Fruit fly (Drosophila melanogaster): Measurements from ENCODE around the gene abs.

Gene abs

DNA sequence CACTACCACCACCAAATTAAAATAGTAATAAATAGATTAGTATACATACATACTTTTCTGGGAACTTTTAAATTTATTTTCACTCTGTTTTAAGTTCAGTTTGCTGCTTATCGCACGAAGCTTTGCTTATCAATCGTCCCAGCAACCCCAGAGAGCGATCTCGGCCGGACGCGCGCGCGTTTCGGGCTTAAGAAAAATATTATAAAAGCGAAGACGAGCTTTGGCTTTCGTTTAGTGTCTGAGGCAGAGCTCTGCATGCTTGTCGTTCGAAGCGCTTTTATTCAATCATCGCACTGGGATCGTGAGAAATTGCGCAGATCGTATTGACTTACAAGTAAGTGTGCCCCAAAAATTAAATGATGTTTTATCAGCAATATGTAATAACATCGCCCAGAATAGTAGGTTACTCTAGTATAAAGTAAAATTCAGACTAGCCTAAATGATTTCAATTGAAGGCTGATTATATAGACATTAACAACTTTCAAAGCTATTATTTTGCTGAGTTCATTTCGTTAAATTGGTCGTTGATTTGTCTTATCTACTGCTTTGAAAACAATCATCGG lies 2.2 kb downstream of the abs start, which contains the start of gene Gel:
Gene Gel, plus strand, starts transcription at position 227 of the 563 bp plus-strand sequence.
- TF ChIP-seq topi (GFP tag; optimal IDR thresholded peaks at IDR 0.05), result no peak
- TF ChIP-seq svp (GFP tag), result peak; percentile 90
- TF ChIP-seq Eip78C (GFP tag), result peak; percentile 44
- no peak for TF ChIP-seq CG8632 (GFP tag; optimal IDR thresholded peaks at IDR 0.05)
- TF ChIP-seq fd85E (GFP tag; optimal IDR thresholded peaks at IDR 0.05), result no peak
- TF ChIP-seq Gug (GFP tag; IDR thresholded peaks at IDR 0.05), result no peak
- TF ChIP-seq CG31627 (GFP tag; optimal IDR thresholded peaks at IDR 0.05), result no peak

DNA sequence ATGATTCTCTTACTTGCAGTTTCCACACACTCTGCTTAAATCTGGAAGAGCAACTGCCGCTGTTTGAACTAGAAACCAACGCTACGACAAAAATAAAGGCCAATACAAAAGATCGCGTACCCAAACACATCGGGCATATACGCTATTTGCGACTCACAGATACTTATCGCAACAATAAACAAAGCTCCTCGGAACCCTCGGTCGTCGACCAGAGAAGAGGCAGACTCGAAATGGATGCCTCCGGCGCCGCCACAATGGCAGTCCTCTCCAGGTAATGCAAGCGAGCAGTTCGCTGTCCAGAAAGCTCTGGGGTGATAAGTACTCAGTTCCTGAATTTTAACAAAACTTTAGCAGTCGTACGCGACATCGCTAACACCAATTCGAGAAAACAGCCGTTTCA lies 3.7 kb downstream of the abs start:
- no peak for TF ChIP-seq dsx (GFP tag; optimal IDR thresholded peaks at IDR 0.05; ENCODE audit: poor library complexity, severe bottlenecking)
- peak; percentile 0 for TF ChIP-seq CG6808 (GFP tag; optimal IDR thresholded peaks at IDR 0.05)
- no peak for TF ChIP-seq Gug (GFP tag; IDR thresholded peaks at IDR 0.05)
- TF ChIP-seq eg (GFP tag; IDR thresholded peaks at IDR 0.05), result no peak
- TF ChIP-seq CG6276 (GFP tag; optimal IDR thresholded peaks at IDR 0.05), result peak; percentile 17
- TF ChIP-seq Eip78C (GFP tag), result peak; percentile 70
- no peak for TF ChIP-seq CG32006 (GFP tag; optimal IDR thresholded peaks at IDR 0.05)
- no peak for TF ChIP-seq Eip93F (GFP tag; optimal IDR thresholded peaks at IDR 0.05)
- TF ChIP-seq CG11902 (GFP tag; optimal IDR thresholded peaks at IDR 0.05), result no peak
- no peak for TF ChIP-seq Hr4 (GFP tag; optimal IDR thresholded peaks at IDR 0.05)
- peak; percentile 64 for TF ChIP-seq Sox14 (GFP tag; optimal IDR thresholded peaks at IDR 0.05)
- no peak for TF ChIP-seq Ets96B (tag; optimal IDR thresholded peaks at IDR 0.05)
- no peak for TF ChIP-seq CG11294 (GFP tag; IDR thresholded peaks at IDR 0.05)
- no peak for TF ChIP-seq Ets21C (GFP tag; optimal IDR thresholded peaks at IDR 0.05)
- no peak for TF ChIP-seq CG10669 (GFP tag; optimal IDR thresholded peaks at IDR 0.05)
- no peak for TF ChIP-seq Smox (GFP tag; optimal IDR thresholded peaks at IDR 0.05)
- TF ChIP-seq CG16779 (tag; optimal IDR thresholded peaks at IDR 0.05), result peak; percentile 37
- peak; percentile 18 for TF ChIP-seq net (GFP tag; optimal IDR thresholded peaks at IDR 0.05)
- TF ChIP-seq CG3032 (tag; optimal IDR thresholded peaks at IDR 0.05), result no peak
- TF ChIP-seq Eip75B (GFP tag; optimal IDR thresholded peaks at IDR 0.05), result peak; percentile 12
- peak; percentile 41 for TF ChIP-seq CG1621 (tag; optimal IDR thresholded peaks at IDR 0.05)
- no peak for TF ChIP-seq fd59A (GFP tag; optimal IDR thresholded peaks at IDR 0.05)
- TF ChIP-seq CG15336 (GFP tag; IDR thresholded peaks at IDR 0.05), result no peak
- TF ChIP-seq CG3919 (GFP tag; optimal IDR thresholded peaks at IDR 0.05), result peak; percentile 14
- TF ChIP-seq fd85E (GFP tag; optimal IDR thresholded peaks at IDR 0.05), result no peak
- no peak for TF ChIP-seq fkh (GFP tag; optimal IDR thresholded peaks at IDR 0.05)
- TF ChIP-seq Blimp-1 (GFP tag; optimal IDR thresholded peaks at IDR 0.05), result no peak
- TF ChIP-seq Hr38 (GFP tag; optimal IDR thresholded peaks at IDR 0.05), result no peak
- TF ChIP-seq acj6 (GFP tag; optimal IDR thresholded peaks at IDR 0.05), result no peak
- TF ChIP-seq CG31627 (GFP tag; optimal IDR thresholded peaks at IDR 0.05), result no peak
- TF ChIP-seq Sox102F (GFP tag; optimal IDR thresholded peaks at IDR 0.05), result no peak
- TF ChIP-seq CG4318 (GFP tag; optimal IDR thresholded peaks at IDR 0.05), result no peak
- TF ChIP-seq CG6854 (GFP tag; optimal IDR thresholded peaks at IDR 0.05), result no peak
- no peak for TF ChIP-seq Sox15 (GFP tag; optimal IDR thresholded peaks at IDR 0.05)
- no peak for TF ChIP-seq lz (GFP tag; optimal IDR thresholded peaks at IDR 0.05)
- no peak for TF ChIP-seq achi (GFP tag; optimal IDR thresholded peaks at IDR 0.05)
- TF ChIP-seq CG9139 (GFP tag; optimal IDR thresholded peaks at IDR 0.05), result peak; percentile 45
- TF ChIP-seq OdsH (GFP tag; optimal IDR thresholded peaks at IDR 0.05), result no peak
- TF ChIP-seq CG6163 (GFP tag; IDR thresholded peaks at IDR 0.05), result peak; percentile 52; the same call in 2 of the 3 replicates
- TF ChIP-seq CG10631 (GFP tag; optimal IDR thresholded peaks at IDR 0.05), result no peak
- no peak for TF ChIP-seq CG7368 (GFP tag; optimal IDR thresholded peaks at IDR 0.05)
- no peak for TF ChIP-seq cyc (GFP tag; optimal IDR thresholded peaks at IDR 0.05)
- no peak for TF ChIP-seq CG8632 (GFP tag; optimal IDR thresholded peaks at IDR 0.05)
- TF ChIP-seq Hr39 (GFP tag; optimal IDR thresholded peaks at IDR 0.05), result no peak
- TF ChIP-seq CG6792 (GFP tag; optimal IDR thresholded peaks at IDR 0.05), result no peak
- no peak for TF ChIP-seq CG8319 (GFP tag; optimal IDR thresholded peaks at IDR 0.05)
- TF ChIP-seq topi (GFP tag; optimal IDR thresholded peaks at IDR 0.05), result peak; percentile 16
- TF ChIP-seq CG8119 (GFP tag; IDR thresholded peaks at IDR 0.05), result no peak
- TF ChIP-seq spab (GFP tag; optimal IDR thresholded peaks at IDR 0.05), result no peak
